Fruit fly (Drosophila melanogaster): Measurements from ENCODE around the gene CG43638.

- no peak for TF ChIP-seq insv (optimal IDR thresholded peaks at IDR 0.05)
- TF ChIP-seq psq (optimal IDR thresholded peaks at IDR 0.05): no peak
- TF ChIP-seq ttk (optimal IDR thresholded peaks at IDR 0.05): no peak
- no peak for TF ChIP-seq Sin3A (optimal IDR thresholded peaks at IDR 0.05)
These were observed 5.4 kb downstream of the CG43638 start for dm6 chr3L:12049597-12050311.

Measured in Kc167 (cell line).